Worm (Caenorhabditis elegans) whole organism, L4 larva: ENCODE measurements around the gene ZC239.4.

Experiments
- D1046.2 ChIP-seq: fragments of 200-800 bp; sonication (Bioruptor generic); IDR thresholded peaks from 2 replicates; pipeline ENCODE4 v1.3.6; 2022; ENCODE audit warnings: missing genetic modification characterization, missing compliant biosample characterization
- F26F4.8 ChIP-seq: fragments of 200-800 bp; sonication (Bioruptor generic); conservative IDR thresholded peaks from 2 replicates; pipeline ENCODE4 v1.3.6; 2022; ENCODE audit warnings: missing genetic modification characterization, missing compliant biosample characterization
- F37D6.2 ChIP-seq: sonication (generic microtip); optimal IDR thresholded peaks from 2 replicates; lab custom pipeline; 2016; ENCODE audit warnings: mild to moderate bottlenecking, missing genetic modification characterization, missing compliant biosample characterization
- F49E8.2 ChIP-seq: sonication (generic microtip); optimal IDR thresholded peaks from 2 replicates; lab custom pipeline; 2016; ENCODE audit warnings: missing compliant biosample characterization, mild to moderate bottlenecking, missing genetic modification characterization, borderline replicate concordance
- T26A8.4 ChIP-seq: fragments of 200-800 bp; sonication (Bioruptor generic); IDR thresholded peaks from 2 replicates; pipeline ENCODE4 v1.3.6; 2022; ENCODE audit warnings: missing genetic modification characterization, missing compliant biosample characterization
- Y5F2A.4 ChIP-seq: fragments of 200-800 bp; sonication (Bioruptor generic); optimal IDR thresholded peaks from 2 replicates; lab custom pipeline; 2018; ENCODE audit warnings: mild to moderate bottlenecking, missing genetic modification characterization, missing compliant biosample characterization
- Y75B8A.6 ChIP-seq: fragments of 200-800 bp; sonication (Bioruptor generic); IDR thresholded peaks from 2 replicates; pipeline ENCODE4 v1.3.6; 2022; ENCODE audit warnings: missing genetic modification reagents, missing genetic modification characterization, missing compliant biosample characterization
- ZK546.5 ChIP-seq, 2 experiments: sonication (generic microtip); optimal IDR thresholded peaks; 2 replicates each; lab custom pipeline; 2017; ENCODE audit warnings: missing biosample characterization in 2 of 2, missing genetic modification characterization in 2 of 2
- arid-1 ChIP-seq: fragments of 200-800 bp; sonication (Bioruptor generic); conservative IDR thresholded peaks from 2 replicates; pipeline ENCODE4 v1.3.6; 2022; ENCODE audit warnings: missing genetic modification reagents, missing genetic modification characterization, missing compliant biosample characterization
- ceh-28 ChIP-seq: fragments of 150-350 bp; optimal IDR thresholded peaks from 2 replicates; lab custom pipeline; 2014; ENCODE audit warnings: missing biosample characterization, missing genetic modification reagents, missing genetic modification characterization
- ceh-44 ChIP-seq: fragments of 200-800 bp; sonication (Bioruptor generic); IDR thresholded peaks from 2 replicates; pipeline ENCODE4 v1.3.6; 2022; ENCODE audit warnings: missing genetic modification reagents, missing genetic modification characterization, missing compliant biosample characterization
- ceh-82 ChIP-seq: sonication (generic microtip); optimal IDR thresholded peaks from 2 replicates; lab custom pipeline; 2017; ENCODE audit warnings: missing biosample characterization, missing genetic modification characterization
- dmd-6 ChIP-seq: fragments of 200-800 bp; sonication (Bioruptor generic); IDR thresholded peaks from 2 replicates; pipeline ENCODE4 v1.3.6; 2022; ENCODE audit warnings: missing genetic modification reagents, missing genetic modification characterization, missing compliant biosample characterization
- dmd-8 ChIP-seq: fragments of 200-800 bp; sonication (Bioruptor generic); IDR thresholded peaks from 2 replicates; pipeline ENCODE4 v1.3.6; 2022; ENCODE audit warnings: missing genetic modification characterization, missing compliant biosample characterization
- dmd-9 ChIP-seq: fragments of 200-800 bp; sonication (Bioruptor generic); IDR thresholded peaks from 2 replicates; pipeline ENCODE4 v1.3.6; 2022; ENCODE audit warnings: missing genetic modification reagents, missing genetic modification characterization, missing compliant biosample characterization
- fkh-10 ChIP-seq: fragments of 150-350 bp; optimal IDR thresholded peaks from 2 replicates; lab custom pipeline; 2014; ENCODE audit warnings: missing biosample characterization, missing genetic modification reagents, missing genetic modification characterization
- lin-29 ChIP-seq: fragments of 200-800 bp; sonication (Bioruptor generic); IDR thresholded peaks from 2 replicates; pipeline ENCODE4 v1.3.6; 2022; ENCODE audit warnings: missing genetic modification reagents, missing genetic modification characterization, missing compliant biosample characterization
- lir-3 ChIP-seq: sonication (generic microtip); optimal IDR thresholded peaks from 2 replicates; lab custom pipeline; 2016; ENCODE audit warnings: mild to moderate bottlenecking, missing genetic modification characterization, missing compliant biosample characterization
- madf-9 ChIP-seq: fragments of 200-800 bp; sonication (Bioruptor generic); conservative IDR thresholded peaks from 2 replicates; pipeline ENCODE4 v1.3.6; 2022; ENCODE audit warnings: missing genetic modification reagents, missing genetic modification characterization, missing compliant biosample characterization
- mxl-2 ChIP-seq: fragments of 200-800 bp; sonication (Bioruptor generic); conservative IDR thresholded peaks from 2 replicates; pipeline ENCODE4 v1.3.6; 2022; ENCODE audit warnings: missing genetic modification reagents, missing genetic modification characterization, missing compliant biosample characterization
- nhr-111 ChIP-seq: fragments of 200-800 bp; sonication (Bioruptor generic); optimal IDR thresholded peaks from 2 replicates; lab custom pipeline; 2018; ENCODE audit warnings: mild to moderate bottlenecking, missing genetic modification characterization, missing compliant biosample characterization
- nhr-25 ChIP-seq: sonication (generic microtip); optimal IDR thresholded peaks from 2 replicates; lab custom pipeline; 2017; ENCODE audit warnings: missing genetic modification characterization, mild to moderate bottlenecking, missing compliant biosample characterization, antibody characterized with exemption, moderate library complexity, borderline replicate concordance; ENCODE audit not compliant: insufficient read depth
- nhr-28 ChIP-seq: fragments of 150-350 bp; optimal IDR thresholded peaks from 2 replicates; lab custom pipeline; 2014; ENCODE audit warnings: missing biosample characterization, missing genetic modification characterization
- nhr-41 ChIP-seq: fragments of 200-800 bp; sonication (Bioruptor generic); IDR thresholded peaks from 2 replicates; pipeline ENCODE4 v1.3.6; 2022; ENCODE audit warnings: missing genetic modification reagents, missing genetic modification characterization, missing compliant biosample characterization
- spr-1 ChIP-seq: sonication (generic microtip); optimal IDR thresholded peaks from 2 replicates; lab custom pipeline; 2016; ENCODE audit warnings: mild to moderate bottlenecking, missing genetic modification characterization, missing compliant biosample characterization
- tag-97 ChIP-seq: fragments of 200-800 bp; sonication (Bioruptor generic); IDR thresholded peaks from 2 replicates; pipeline ENCODE4 v1.3.6; 2022; ENCODE audit warnings: missing genetic modification characterization, missing compliant biosample characterization
- unc-39 ChIP-seq: sonication (generic microtip); optimal IDR thresholded peaks from 2 replicates; lab custom pipeline; 2017; ENCODE audit warnings: missing biosample characterization, missing genetic modification characterization
- unc-62 ChIP-seq, 3 experiments: fragments of 150-350 bp in 1 of 3; sonication (generic microtip); optimal IDR thresholded peaks in 2 of 3; peaks in 1 of 3; 1 replicate in 1 of 3; 2 replicates in 2 of 3; lab custom pipeline; 2014 to 2017; ENCODE audit warnings: missing biosample characterization in 3 of 3, missing genetic modification characterization in 3 of 3, missing genetic modification reagents in 3 of 3, missing genotype in 1 of 3
- zfp-3 ChIP-seq: fragments of 200-800 bp; sonication (Bioruptor generic); conservative IDR thresholded peaks from 2 replicates; pipeline ENCODE4 v1.3.6; 2022; ENCODE audit warnings: missing genetic modification reagents, missing genetic modification characterization, missing compliant biosample characterization

ZC239.4 gene

ce11 chrII:3230422-3230821 is 16.4 kb downstream of the ZC239.4 start, which contains the start of gene srh-297:
srh-297 (minus strand) TSS chrII:3230522.
- no peak for TF ChIP-seq F26F4.8 (GFP tag; lab: Robert Waterston, UW)
- no peak for TF ChIP-seq ceh-28
- no peak for TF ChIP-seq mxl-2 (GFP tag; lab: Robert Waterston, UW)
- no peak for TF ChIP-seq dmd-6 (GFP tag; lab: Robert Waterston, UW)

ce11 chrII:3234725-3235124 is 20.7 kb downstream of the ZC239.4 start, which contains the start of gene C17F4.8:
C17F4.8 (minus strand) TSS chrII:3234825.
- no peak for TF ChIP-seq Y75B8A.6
- no peak for TF ChIP-seq ceh-44 (GFP tag; lab: Robert Waterston, UW)
- no peak for TF ChIP-seq arid-1 (GFP tag; lab: Robert Waterston, UW)
- TF ChIP-seq nhr-28, result no peak
- TF ChIP-seq ZK546.5 (tag; optimal IDR thresholded peaks at IDR 0.05; lab: Kevin White, UChicago), result no peak
- no peak for TF ChIP-seq zfp-3
- no peak for TF ChIP-seq D1046.2
- TF ChIP-seq fkh-10 (GFP tag; lab: Kevin White, UChicago), result no peak
- TF ChIP-seq dmd-8 (GFP tag; lab: Robert Waterston, UW), result no peak
- TF ChIP-seq madf-9 (GFP tag; lab: Robert Waterston, UW), result no peak
- TF ChIP-seq ceh-28, result no peak
- TF ChIP-seq unc-39 (tag; lab: Kevin White, UChicago), result no peak
- TF ChIP-seq T26A8.4 (GFP tag; lab: Robert Waterston, UW), result no peak
- no peak for TF ChIP-seq spr-1
- no peak for TF ChIP-seq nhr-25

- no peak for TF ChIP-seq lin-29 (GFP tag; lab: Robert Waterston, UW)
- peak in 1 of 2 experiments; percentile 2 for TF ChIP-seq unc-62 (GFP tag; optimal IDR thresholded peaks at IDR 0.05 in 1 of 2; lab: Kevin White, UChicago)
- no peak for TF ChIP-seq unc-62 (tag; optimal IDR thresholded peaks at IDR 0.05; lab: Kevin White, UChicago)
Measured at ce11 chrII:3237038-3237521, 23.1 kb downstream of the ZC239.4 start, which contains the start of the genes srz-67 and C17F4.11. srz-67 (minus strand) TSS chrII:3237138. C17F4.11 (plus strand) TSS chrII:3237471.

- TF ChIP-seq dmd-9 (GFP tag; lab: Robert Waterston, UW) (no peak), unc-62 (GFP tag; optimal IDR thresholded peaks at IDR 0.05 in 1 of 2; lab: Kevin White, UChicago) (peak in 1 of 2 experiments; percentile 70), unc-62 (tag; optimal IDR thresholded peaks at IDR 0.05; lab: Kevin White, UChicago) (no peak)
Measured at ce11 chrII:3240207-3240606, 26.2 kb downstream of the ZC239.4 start, which contains the start of gene C17F4.3. C17F4.3 (plus strand) TSS chrII:3240507.

ce11 chrII:3241842-3242241 is 27.8 kb downstream of the ZC239.4 start:
- TF ChIP-seq nhr-41 (GFP tag; lab: Robert Waterston, UW), result no peak
- TF ChIP-seq nhr-28, result peak; percentile 0

ce11 chrII:3244070-3244469 is 30.1 kb downstream of the ZC239.4 start, which contains the start of gene C17F4.12:
C17F4.12 (minus strand) TSS chrII:3244170.
- TF ChIP-seq Y5F2A.4, result no peak
- TF ChIP-seq F49E8.2, result no peak
- TF ChIP-seq nhr-111 (GFP tag; lab: Kevin White, UChicago), result no peak
- TF ChIP-seq F37D6.2 (tag; lab: Kevin White, UChicago), result no peak
- TF ChIP-seq arid-1 (GFP tag; lab: Robert Waterston, UW), result no peak
- TF ChIP-seq dmd-8 (GFP tag; lab: Robert Waterston, UW), result no peak
- no peak for TF ChIP-seq ZK546.5 (tag; optimal IDR thresholded peaks at IDR 0.05; lab: Kevin White, UChicago)
- no peak for TF ChIP-seq tag-97
- TF ChIP-seq spr-1, result no peak
- no peak for TF ChIP-seq lir-3
- TF ChIP-seq ceh-82, result no peak
- no peak for TF ChIP-seq ceh-44 (GFP tag; lab: Robert Waterston, UW)
